Worm (Caenorhabditis elegans) whole organism, midembryonic: Measurements from ENCODE around the gene sfxn-1.3.

Source experiments
- klf-2 ChIP-seq: fragments of 200-800 bp; sonication (Bioruptor generic); conservative IDR thresholded peaks from 2 replicates; pipeline ENCODE4 v1.3.6; 2022; ENCODE audit warnings: missing genetic modification reagents, missing genetic modification characterization, missing compliant biosample characterization
- ztf-29 ChIP-seq: fragments of 200-800 bp; sonication (Bioruptor generic); IDR thresholded peaks from 2 replicates; pipeline ENCODE4 v1.3.6; 2022; ENCODE audit warnings: missing genetic modification reagents, missing genetic modification characterization, missing compliant biosample characterization

- TF ChIP-seq ztf-29 (no peak), klf-2 (GFP tag; lab: Robert Waterston, UW) (no peak)
Measured at ce11 chrV:15704745-15705144, 21.9 kb upstream of the sfxn-1.3 start, which contains the start of gene twk-34.
